Fruit fly (Drosophila melanogaster) whole organism, embryonic: Measurements from ENCODE around the gene CG16790.

Source experiments
- Adf1 ChIP-seq: fragments of 200-800 bp; sonication (Bioruptor generic); IDR thresholded peaks from 2 replicates; pipeline ENCODE4 v1.3.6; 2022; ENCODE audit warnings: missing biosample characterization, missing genetic modification characterization
- Asciz ChIP-seq: fragments of 200-800 bp; sonication (Bioruptor generic); optimal IDR thresholded peaks from 2 replicates; lab custom pipeline; 2017; ENCODE audit warnings: missing biosample characterization, mild to moderate bottlenecking, missing genetic modification characterization, missing genetic modification reagents
- Atf-2 ChIP-seq: fragments of 200-800 bp; sonication (Bioruptor generic); optimal IDR thresholded peaks from 2 replicates; lab custom pipeline; 2016; ENCODE audit warnings: missing biosample characterization, missing genetic modification characterization
- Awh ChIP-seq: fragments of 200-800 bp; sonication (Bioruptor generic); IDR thresholded peaks from 2 replicates; pipeline ENCODE4, ENCODE4 v1.3.6; 2022; ENCODE audit warnings: missing biosample characterization, missing genetic modification characterization
- Bdp1 ChIP-seq: fragments of 200-800 bp; sonication (Bioruptor generic); optimal IDR thresholded peaks from 3 replicates; lab custom pipeline; 2016; ENCODE audit warnings: missing biosample characterization, missing genetic modification characterization
- CG10321 ChIP-seq: fragments of 200-800 bp; sonication (Bioruptor generic); IDR thresholded peaks from 2 replicates; pipeline ENCODE4 v1.3.6; 2022; ENCODE audit warnings: missing biosample characterization, missing genetic modification characterization
- CG11504 ChIP-seq: fragments of 200-800 bp; sonication (Bioruptor generic); optimal IDR thresholded peaks from 3 replicates; lab custom pipeline; 2019; ENCODE audit warnings: missing biosample characterization, mild to moderate bottlenecking, missing genetic modification characterization, moderate library complexity
- CG11696 ChIP-seq: fragments of 200-800 bp; sonication (Bioruptor generic); IDR thresholded peaks from 2 replicates; pipeline ENCODE4 v1.3.6; 2022; ENCODE audit warnings: missing biosample characterization, missing genetic modification characterization
- CG12071 ChIP-seq: fragments of 200-800 bp; sonication (Bioruptor generic); optimal IDR thresholded peaks from 3 replicates; lab custom pipeline; 2018; ENCODE audit warnings: missing biosample characterization, mild to moderate bottlenecking, missing genetic modification characterization
- CG12659 ChIP-seq: fragments of 200-800 bp; sonication (Bioruptor generic); optimal IDR thresholded peaks from 3 replicates; lab custom pipeline; 2017; ENCODE audit warnings: mild to moderate bottlenecking, missing biosample characterization, missing genetic modification reagents, missing genetic modification characterization
- CG13424 ChIP-seq: fragments of 200-800 bp; sonication (Bioruptor generic); optimal IDR thresholded peaks from 2 replicates; lab custom pipeline; 2019; ENCODE audit warnings: missing biosample characterization, mild to moderate bottlenecking, missing genetic modification characterization, moderate library complexity
- CG13894 ChIP-seq: fragments of 200-800 bp; sonication (Bioruptor generic); optimal IDR thresholded peaks from 3 replicates; lab custom pipeline; 2018; ENCODE audit warnings: missing biosample characterization, mild to moderate bottlenecking, missing genetic modification characterization, moderate library complexity
- CG14965 ChIP-seq: fragments of 200-800 bp; sonication (Bioruptor generic); optimal IDR thresholded peaks from 2 replicates; lab custom pipeline; 2016; ENCODE audit warnings: missing biosample characterization, missing genetic modification characterization, borderline replicate concordance
- CG17912 ChIP-seq: fragments of 200-800 bp; sonication (Bioruptor generic); optimal IDR thresholded peaks from 2 replicates; lab custom pipeline; 2018; ENCODE audit warnings: missing biosample characterization, mild to moderate bottlenecking, missing genetic modification characterization
- CG18262 ChIP-seq: fragments of 200-800 bp; optimal IDR thresholded peaks from 3 replicates; lab custom pipeline; 2019; ENCODE audit warnings: missing biosample characterization, mild to moderate bottlenecking, missing genetic modification characterization, moderate library complexity
- CG31388 ChIP-seq: fragments of 200-800 bp; sonication (Bioruptor generic); optimal IDR thresholded peaks from 2 replicates; lab custom pipeline; 2016; ENCODE audit warnings: missing biosample characterization, missing genetic modification characterization
- CG3726 ChIP-seq: fragments of 200-800 bp; sonication (Bioruptor generic); IDR thresholded peaks from 3 replicates; pipeline ENCODE4, ENCODE4 v1.3.6; 2022; ENCODE audit warnings: missing biosample characterization, missing genetic modification characterization
- CG4404 ChIP-seq: fragments of 200-800 bp; sonication (Bioruptor generic); IDR thresholded peaks from 2 replicates; pipeline ENCODE4 v1.3.6; 2022; ENCODE audit warnings: missing biosample characterization, missing genetic modification characterization
- CG8478 ChIP-seq: fragments of >200 bp; optimal IDR thresholded peaks from 2 replicates; lab custom pipeline; 2018
- Camta ChIP-seq: fragments of 200-800 bp; sonication (Bioruptor generic); optimal IDR thresholded peaks from 2 replicates; lab custom pipeline; 2016; ENCODE audit warnings: missing biosample characterization, missing genetic modification characterization
- Dll ChIP-seq: fragments of 200-800 bp; sonication (Bioruptor generic); IDR thresholded peaks from 4 replicates; pipeline ENCODE4 v1.3.6; 2022; ENCODE audit warnings: missing biosample characterization, missing genetic modification characterization; ENCODE audit not compliant: partially characterized antibody
- Hmr ChIP-seq: fragments of 200-800 bp; sonication (Bioruptor generic); optimal IDR thresholded peaks from 3 replicates; lab custom pipeline; 2017; ENCODE audit warnings: mild to moderate bottlenecking, missing biosample characterization, missing genetic modification reagents, missing genetic modification characterization
- MTF-1 ChIP-seq: fragments of 200-800 bp; sonication (Bioruptor generic); optimal IDR thresholded peaks from 2 replicates; lab custom pipeline; 2018; ENCODE audit warnings: missing biosample characterization, mild to moderate bottlenecking, missing genetic modification characterization, borderline replicate concordance
- Meics ChIP-seq: fragments of 200-800 bp; sonication (Bioruptor generic); optimal IDR thresholded peaks from 2 replicates; lab custom pipeline; 2017; ENCODE audit warnings: missing biosample characterization, mild to moderate bottlenecking, missing genetic modification characterization
- NC2β ChIP-seq: fragments of 200-800 bp; sonication (Bioruptor generic); optimal IDR thresholded peaks from 2 replicates; lab custom pipeline; 2016; ENCODE audit warnings: missing biosample characterization, missing genetic modification characterization
- NK7.1 ChIP-seq: fragments of 200-800 bp; sonication (Bioruptor generic); optimal IDR thresholded peaks from 3 replicates; lab custom pipeline; 2016; ENCODE audit warnings: missing biosample characterization, missing genetic modification characterization
- Optix ChIP-seq: fragments of 200-800 bp; sonication (Bioruptor generic); IDR thresholded peaks from 3 replicates; pipeline ENCODE4 v1.3.6; 2022; ENCODE audit warnings: missing biosample characterization, missing genetic modification characterization
- PHDP ChIP-seq: fragments of 200-800 bp; sonication (Bioruptor generic); optimal IDR thresholded peaks from 3 replicates; lab custom pipeline; 2018; ENCODE audit warnings: missing biosample characterization, mild to moderate bottlenecking, missing genetic modification characterization, moderate library complexity
- Scr ChIP-seq: fragments of 200-800 bp; sonication (Bioruptor generic); IDR thresholded peaks from 2 replicates; pipeline ENCODE4 v1.3.6; 2022; ENCODE audit warnings: missing biosample characterization, missing genetic modification characterization; ENCODE audit not compliant: partially characterized antibody
- Side ChIP-seq: fragments of 200-800 bp; sonication (Bioruptor generic); optimal IDR thresholded peaks from 2 replicates; lab custom pipeline; 2016; ENCODE audit warnings: missing biosample characterization, missing genetic modification characterization
- Sry-β ChIP-seq: fragments of 200-800 bp; sonication (Bioruptor generic); optimal IDR thresholded peaks from 2 replicates; lab custom pipeline; 2018; ENCODE audit warnings: missing biosample characterization, mild to moderate bottlenecking, missing genetic modification characterization, moderate library complexity
- Xbp1 ChIP-seq: fragments of 200-800 bp; sonication (Bioruptor generic); optimal IDR thresholded peaks from 3 replicates; lab custom pipeline; 2016; ENCODE audit warnings: missing biosample characterization, mild to moderate bottlenecking, missing genetic modification characterization
- ci ChIP-seq: fragments of 200-800 bp; sonication (Bioruptor generic); IDR thresholded peaks from 3 replicates; pipeline ENCODE4 v1.3.6; 2022; ENCODE audit warnings: missing biosample characterization, missing genetic modification characterization
- esg ChIP-seq: fragments of 200-800 bp; sonication (Bioruptor generic); conservative IDR thresholded peaks from 2 replicates; pipeline ENCODE4 v1.3.6; 2022; ENCODE audit warnings: missing biosample characterization, missing genetic modification characterization
- gce ChIP-seq: fragments of 200-800 bp; sonication (Bioruptor generic); IDR thresholded peaks from 3 replicates; pipeline ENCODE4 v1.3.6; 2022; ENCODE audit warnings: missing biosample characterization, missing genetic modification characterization
- gcm2 ChIP-seq: fragments of 200-800 bp; sonication (Bioruptor generic); optimal IDR thresholded peaks from 2 replicates; lab custom pipeline; 2016; ENCODE audit warnings: missing biosample characterization, missing genetic modification characterization
- gfzf ChIP-seq: fragments of 200-800 bp; sonication (Bioruptor generic); optimal IDR thresholded peaks from 2 replicates; lab custom pipeline; 2016; ENCODE audit warnings: missing biosample characterization, mild to moderate bottlenecking, missing genetic modification characterization, moderate library complexity
- jumu ChIP-seq: fragments of 200-800 bp; sonication (Bioruptor generic); optimal IDR thresholded peaks from 3 replicates; lab custom pipeline; 2016; ENCODE audit warnings: missing biosample characterization, missing genetic modification characterization
- kah ChIP-seq: fragments of 200-800 bp; sonication (Bioruptor generic); optimal IDR thresholded peaks from 2 replicates; lab custom pipeline; 2018; ENCODE audit warnings: missing biosample characterization, mild to moderate bottlenecking, missing genetic modification characterization
- lilli ChIP-seq: fragments of 200-800 bp; sonication (Bioruptor generic); optimal IDR thresholded peaks from 3 replicates; lab custom pipeline; 2016; ENCODE audit warnings: missing biosample characterization, missing genetic modification characterization
- mld ChIP-seq: fragments of 200-800 bp; sonication (Bioruptor generic); IDR thresholded peaks from 3 replicates; pipeline ENCODE4 v1.3.6; 2022; ENCODE audit warnings: missing biosample characterization, missing genetic modification characterization; ENCODE audit not compliant: partially characterized antibody
- pfk ChIP-seq: fragments of 200-800 bp; sonication (Bioruptor generic); optimal IDR thresholded peaks from 2 replicates; lab custom pipeline; 2018; ENCODE audit warnings: missing biosample characterization, mild to moderate bottlenecking, missing genetic modification characterization, moderate library complexity
- pnt ChIP-seq: fragments of 200-800 bp; sonication (Bioruptor generic); optimal IDR thresholded peaks from 3 replicates; lab custom pipeline; 2016; ENCODE audit warnings: missing biosample characterization, missing genetic modification characterization
- psq ChIP-seq: fragments of 200-800 bp; sonication (Bioruptor generic); optimal IDR thresholded peaks from 2 replicates; lab custom pipeline; 2017; ENCODE audit warnings: missing biosample characterization, missing genetic modification characterization
- salm ChIP-seq: fragments of 200-800 bp; sonication (Bioruptor generic); optimal IDR thresholded peaks from 2 replicates; lab custom pipeline; 2018; ENCODE audit warnings: missing biosample characterization, mild to moderate bottlenecking, missing genetic modification characterization
- stc ChIP-seq: fragments of 200-800 bp; sonication (Bioruptor generic); IDR thresholded peaks from 2 replicates; pipeline ENCODE4 v1.3.6; 2022; ENCODE audit warnings: missing biosample characterization, missing genetic modification characterization
- sug ChIP-seq: fragments of 200-800 bp; optimal IDR thresholded peaks from 2 replicates; lab custom pipeline; 2019; ENCODE audit warnings: missing biosample characterization, mild to moderate bottlenecking, missing genetic modification characterization, moderate library complexity
- tgo ChIP-seq: fragments of 200-800 bp; sonication (Bioruptor generic); IDR thresholded peaks from 3 replicates; pipeline ENCODE4 v1.3.6; 2022; ENCODE audit warnings: missing biosample characterization, missing genetic modification characterization
- zfh2 ChIP-seq: fragments of 200-800 bp; sonication (Bioruptor generic); optimal IDR thresholded peaks from 2 replicates; lab custom pipeline; 2016; ENCODE audit warnings: missing biosample characterization, missing genetic modification characterization

The CG16790 gene

DNA sequence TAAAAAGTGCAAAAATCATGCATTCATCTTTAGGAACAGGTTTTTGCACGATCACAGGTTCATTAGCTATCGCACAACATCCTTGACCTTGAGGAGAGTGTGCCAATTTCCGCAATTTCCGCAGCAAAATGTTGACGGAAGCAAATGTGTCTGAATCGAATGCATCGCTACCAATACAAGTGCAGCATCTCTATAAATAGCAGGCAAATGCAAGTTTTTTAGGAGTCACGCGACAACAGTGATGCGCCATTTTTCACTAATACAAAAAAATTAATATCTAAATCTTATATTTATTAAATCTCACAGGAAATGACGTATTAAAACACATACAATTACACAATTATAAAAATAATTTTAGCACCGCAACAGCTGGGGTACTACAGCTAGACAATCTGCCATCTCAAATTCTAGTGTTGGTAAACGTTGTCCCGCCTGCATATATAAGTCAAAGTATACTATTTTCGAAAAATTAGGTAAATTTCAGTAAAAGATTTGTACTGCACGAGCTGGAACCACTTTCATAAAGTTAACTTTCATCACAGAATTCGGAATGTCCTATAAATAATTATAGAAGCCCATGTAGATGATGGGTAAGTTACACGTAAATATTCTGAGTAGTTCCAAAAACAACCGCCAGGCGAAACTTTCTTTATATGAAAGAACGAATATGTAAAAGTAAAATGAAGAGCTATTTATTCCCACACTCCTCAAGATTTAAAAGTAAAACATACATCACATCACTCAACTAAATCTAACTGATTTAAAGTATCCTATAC is 4.0 kb upstream of the CG16790 start, which contains the start of gene CG9399:
TSS of gene CG9399 (minus strand) at position 400 of the 776 bp plus-strand sequence.
- peak; percentile 92 for TF ChIP-seq pnt
- no peak for TF ChIP-seq CG8478 (lab: Kevin White, UChicago)
- peak; percentile 91 for TF ChIP-seq CG31388 (GFP tag; lab: Kevin White, UChicago)
- TF ChIP-seq Awh (GFP tag; lab: Robert Waterston, UW), result peak; percentile 98
- TF ChIP-seq Hmr, result peak; percentile 97
- peak; percentile 49 for TF ChIP-seq Scr (GFP tag; lab: Robert Waterston, UW)
- peak; percentile 93 for TF ChIP-seq sug (tag; lab: Kevin White, UChicago)
- TF ChIP-seq lilli (GFP tag; lab: Kevin White, UChicago), result peak; percentile 98
- TF ChIP-seq Meics (GFP tag; lab: Kevin White, UChicago), result peak; percentile 95
- peak; percentile 57 for TF ChIP-seq pfk (GFP tag; lab: Kevin White, UChicago)
- TF ChIP-seq Optix (GFP tag; lab: Robert Waterston, UW), result peak; percentile 98
- peak; percentile 30 for TF ChIP-seq gfzf (GFP tag; lab: Kevin White, UChicago)
- TF ChIP-seq Camta (GFP tag; lab: Kevin White, UChicago), result peak; percentile 90
- peak; percentile 90 for TF ChIP-seq Bdp1 (GFP tag; lab: Kevin White, UChicago)
- TF ChIP-seq CG11504 (tag; lab: Kevin White, UChicago), result peak; percentile 96
- TF ChIP-seq CG17912 (GFP tag; lab: Kevin White, UChicago), result peak; percentile 87
- TF ChIP-seq psq, result peak; percentile 93
- TF ChIP-seq CG12659 (GFP tag; lab: Kevin White, UChicago), result peak; percentile 99
- peak; percentile 98 for TF ChIP-seq tgo (GFP tag; lab: Robert Waterston, UW)
- peak; percentile 55 for TF ChIP-seq CG14965 (GFP tag; lab: Kevin White, UChicago)
- peak; percentile 35; the same call in 1 of the 4 replicates for TF ChIP-seq Dll
- peak; percentile 97 for TF ChIP-seq gce (GFP tag; lab: Robert Waterston, UW)
- TF ChIP-seq CG12071 (GFP tag; lab: Kevin White, UChicago), result peak; percentile 87
- peak; percentile 83 for TF ChIP-seq CG10321
- peak; percentile 96 for TF ChIP-seq gcm2 (GFP tag; lab: Kevin White, UChicago)
- TF ChIP-seq CG13424 (tag; lab: Kevin White, UChicago), result peak; percentile 97
- peak; percentile 88 for TF ChIP-seq kah
- TF ChIP-seq zfh2, result peak; percentile 94
- peak; percentile 97 for TF ChIP-seq CG4404
- TF ChIP-seq Adf1 (GFP tag; lab: Robert Waterston, UW), result peak; percentile 75
- TF ChIP-seq esg (GFP tag; lab: Robert Waterston, UW), result peak; percentile 98
- peak; percentile 97 for TF ChIP-seq stc (GFP tag; lab: Robert Waterston, UW)
- TF ChIP-seq MTF-1 (GFP tag; lab: Kevin White, UChicago), result peak; percentile 88
- TF ChIP-seq CG3726 (GFP tag; lab: Robert Waterston, UW), result peak; percentile 97
- peak; percentile 89 for TF ChIP-seq Asciz (GFP tag; lab: Kevin White, UChicago)
- TF ChIP-seq NC2β (GFP tag; lab: Kevin White, UChicago), result peak; percentile 88
- peak; percentile 91 for TF ChIP-seq Atf-2 (GFP tag; lab: Kevin White, UChicago)
- peak; percentile 97 for TF ChIP-seq CG18262 (tag; lab: Kevin White, UChicago)
- TF ChIP-seq salm (tag; lab: Kevin White, UChicago), result peak; percentile 94
- TF ChIP-seq Sry-β, result peak; percentile 97
- peak; percentile 91 for TF ChIP-seq jumu (GFP tag; lab: Kevin White, UChicago)
- peak; percentile 99 for TF ChIP-seq ci (GFP tag; lab: Robert Waterston, UW)
- peak; percentile 82 for TF ChIP-seq Side
- peak; percentile 97 for TF ChIP-seq PHDP (tag; lab: Kevin White, UChicago)
- peak; percentile 99 for TF ChIP-seq Xbp1 (GFP tag; lab: Kevin White, UChicago)
- peak; percentile 91 for TF ChIP-seq CG13894
- peak; percentile 92 for TF ChIP-seq CG11696 (GFP tag; lab: Robert Waterston, UW)
- TF ChIP-seq NK7.1 (GFP tag; lab: Kevin White, UChicago), result peak; percentile 68
- no peak for TF ChIP-seq mld (GFP tag; lab: Robert Waterston, UW)
